Worm (Caenorhabditis elegans) whole organism, young adult: ENCODE measurements around the gene E02C12.19.

ENCODE experiments used
- B0019.2 ChIP-seq: fragments of 200-800 bp; sonication (Bioruptor generic); conservative IDR thresholded peaks from 2 replicates; pipeline ENCODE4 v1.3.6; 2022; ENCODE audit warnings: missing genetic modification reagents, missing genetic modification characterization, missing compliant biosample characterization
- B0261.1 ChIP-seq: sonication (generic microtip); optimal IDR thresholded peaks from 2 replicates; lab custom pipeline; 2016; ENCODE audit warnings: mild to moderate bottlenecking, missing genetic modification characterization, moderate library complexity, missing compliant biosample characterization
- B0336.3 ChIP-seq: fragments of 200-800 bp; sonication (Bioruptor generic); IDR thresholded peaks from 2 replicates; pipeline ENCODE4 v1.3.6; 2022; ENCODE audit warnings: missing genetic modification characterization, missing compliant biosample characterization
- C06A6.2 ChIP-seq: fragments of 200-800 bp; sonication (Bioruptor generic); conservative IDR thresholded peaks from 2 replicates; pipeline ENCODE4 v1.3.6; 2022; ENCODE audit warnings: missing genetic modification characterization, missing compliant biosample characterization
- F33H1.4 ChIP-seq: fragments of 200-800 bp; sonication (Bioruptor generic); IDR thresholded peaks from 2 replicates; pipeline ENCODE4 v1.3.6; 2022; ENCODE audit warnings: missing genetic modification reagents, missing genetic modification characterization, missing compliant biosample characterization
- F49E8.2 ChIP-seq: sonication (generic microtip); optimal IDR thresholded peaks from 3 replicates; lab custom pipeline; 2017; ENCODE audit warnings: missing genetic modification characterization, mild to moderate bottlenecking, missing compliant biosample characterization, antibody characterized with exemption, moderate library complexity; ENCODE audit not compliant: insufficient read depth
- K12H6.12 ChIP-seq: fragments of 200-800 bp; sonication (Bioruptor generic); optimal IDR thresholded peaks from 2 replicates; lab custom pipeline; 2018; ENCODE audit warnings: mild to moderate bottlenecking, missing genetic modification characterization, missing compliant biosample characterization
- Y53F4B.3 ChIP-seq: fragments of 200-800 bp; sonication (Bioruptor generic); IDR thresholded peaks from 2 replicates; pipeline ENCODE4 v1.3.6; 2022; ENCODE audit warnings: missing genetic modification reagents, missing genetic modification characterization, missing compliant biosample characterization
- Y53G8AR.9 ChIP-seq: fragments of 200-800 bp; sonication (Bioruptor generic); conservative IDR thresholded peaks from 2 replicates; pipeline ENCODE4 v1.3.6; 2022; ENCODE audit warnings: missing genetic modification reagents, missing genetic modification characterization, missing compliant biosample characterization
- Y79H2A.3 ChIP-seq: fragments of 200-800 bp; sonication (Bioruptor generic); conservative IDR thresholded peaks from 2 replicates; pipeline ENCODE4 v1.3.6; 2022; ENCODE audit warnings: missing genetic modification reagents, missing genetic modification characterization, missing compliant biosample characterization
- athp-1 ChIP-seq: sonication (generic microtip); optimal IDR thresholded peaks from 2 replicates; lab custom pipeline; 2017; ENCODE audit warnings: mild to moderate bottlenecking, missing genetic modification characterization, missing compliant biosample characterization
- attf-6 ChIP-seq: fragments of 200-800 bp; sonication (Bioruptor generic); IDR thresholded peaks from 2 replicates; pipeline ENCODE4 v1.3.6; 2022; ENCODE audit warnings: missing genetic modification reagents, missing genetic modification characterization, missing compliant biosample characterization
- cebp-1 ChIP-seq, 2 experiments: fragments of 200-800 bp in 1 of 2; sonication (Bioruptor generic) in 1 of 2; sonication (generic microtip) in 1 of 2; IDR thresholded peaks in 1 of 2; optimal IDR thresholded peaks in 1 of 2; 2 replicates each; pipeline versions ENCODE4 v1.3.6 to Lab custom; 2017 to 2022; ENCODE audit warnings: missing compliant biosample characterization in 2 of 2, missing genetic modification characterization in 2 of 2, mild to moderate bottlenecking in 1 of 2, missing genetic modification reagents in 1 of 2, moderate library complexity in 1 of 2
- ceh-91 ChIP-seq: fragments of 200-800 bp; sonication (Bioruptor generic); IDR thresholded peaks from 2 replicates; pipeline ENCODE4 v1.3.6; 2022; ENCODE audit warnings: missing genetic modification reagents, missing genetic modification characterization, missing compliant biosample characterization
- dox-1 ChIP-seq: fragments of 200-800 bp; sonication (Bioruptor generic); IDR thresholded peaks from 2 replicates; pipeline ENCODE4 v1.3.6; 2022; ENCODE audit warnings: missing genetic modification reagents, missing genetic modification characterization, missing compliant biosample characterization
- dpl-1 ChIP-seq: fragments of 150-350 bp; optimal IDR thresholded peaks from 2 replicates; lab custom pipeline; 2014; ENCODE audit warnings: missing biosample characterization, missing genetic modification reagents, missing genetic modification characterization
- efl-1 ChIP-seq: fragments of 150-350 bp; optimal IDR thresholded peaks from 2 replicates; lab custom pipeline; 2014; ENCODE audit warnings: missing biosample characterization, missing genetic modification reagents, missing genetic modification characterization
- egl-44 ChIP-seq: fragments of 200-800 bp; sonication (Bioruptor generic); IDR thresholded peaks from 2 replicates; pipeline ENCODE4 v1.3.6; 2022; ENCODE audit warnings: missing genetic modification reagents, missing genetic modification characterization, missing compliant biosample characterization
- ekl-4 ChIP-seq: fragments of 200-800 bp; sonication (Bioruptor generic); IDR thresholded peaks from 2 replicates; pipeline ENCODE4 v1.3.6; 2022; ENCODE audit warnings: missing genetic modification reagents, missing genetic modification characterization, missing compliant biosample characterization
- him-1 ChIP-seq: sonication (generic microtip); optimal IDR thresholded peaks from 2 replicates; lab custom pipeline; 2016; ENCODE audit warnings: missing genotype, missing genetic modification reagents, missing genetic modification characterization, missing compliant biosample characterization
- hmg-1.2 ChIP-seq: fragments of 200-800 bp; sonication (Bioruptor generic); IDR thresholded peaks from 2 replicates; pipeline ENCODE4 v1.3.6; 2022; ENCODE audit warnings: missing genetic modification reagents, missing genetic modification characterization, missing compliant biosample characterization
- hsf-1 ChIP-seq: fragments of 200-800 bp; sonication (Bioruptor generic); IDR thresholded peaks from 2 replicates; pipeline ENCODE4 v1.3.6; 2022; ENCODE audit warnings: missing genetic modification reagents, missing genetic modification characterization, missing compliant biosample characterization
- let-526 ChIP-seq: fragments of 200-800 bp; sonication (Bioruptor generic); IDR thresholded peaks from 2 replicates; pipeline ENCODE4 v1.3.6; 2022; ENCODE audit warnings: missing genetic modification reagents, missing genetic modification characterization, missing compliant biosample characterization
- lin-26 ChIP-seq: fragments of 200-800 bp; sonication (Bioruptor generic); IDR thresholded peaks from 2 replicates; pipeline ENCODE4 v1.3.6; 2022; ENCODE audit warnings: missing genetic modification reagents, missing genetic modification characterization, missing compliant biosample characterization
- lin-35 ChIP-seq, 3 experiments: fragments of 150-350 bp in 2 of 3; sonication (generic microtip) in 1 of 3; optimal IDR thresholded peaks; 2 replicates each; lab custom pipeline; 2014 to 2018; ENCODE audit warnings: missing biosample characterization in 3 of 3, missing genetic modification characterization in 3 of 3, missing genetic modification reagents in 3 of 3
- lin-54 ChIP-seq: fragments of 200-800 bp; sonication (Bioruptor generic); optimal IDR thresholded peaks from 2 replicates; lab custom pipeline; 2018; ENCODE audit warnings: mild to moderate bottlenecking, missing genetic modification characterization, missing compliant biosample characterization
- lir-1 ChIP-seq: fragments of 200-800 bp; sonication (Bioruptor generic); conservative IDR thresholded peaks from 2 replicates; pipeline ENCODE4 v1.3.6; 2022; ENCODE audit warnings: missing genetic modification reagents, missing genetic modification characterization, missing compliant biosample characterization
- lsl-1 ChIP-seq: fragments of 200-800 bp; sonication (Bioruptor generic); optimal IDR thresholded peaks from 2 replicates; lab custom pipeline; 2018; ENCODE audit warnings: mild to moderate bottlenecking, missing genetic modification characterization, moderate library complexity, missing compliant biosample characterization
- madf-3 ChIP-seq: fragments of 200-800 bp; sonication (Bioruptor generic); IDR thresholded peaks from 2 replicates; pipeline ENCODE4 v1.3.6; 2022; ENCODE audit warnings: missing genetic modification reagents, missing genetic modification characterization, missing compliant biosample characterization
- madf-6 ChIP-seq: fragments of 200-800 bp; sonication (Bioruptor generic); IDR thresholded peaks from 2 replicates; pipeline ENCODE4 v1.3.6; 2022; ENCODE audit warnings: missing genetic modification reagents, missing genetic modification characterization, missing compliant biosample characterization
- nfyb-1 ChIP-seq: fragments of 200-800 bp; sonication (Bioruptor generic); IDR thresholded peaks from 2 replicates; pipeline ENCODE4 v1.3.6; 2022; ENCODE audit warnings: missing genetic modification reagents, missing genetic modification characterization, missing compliant biosample characterization
- nhr-27 ChIP-seq: fragments of 200-800 bp; sonication (Bioruptor generic); optimal IDR thresholded peaks from 2 replicates; lab custom pipeline; 2018; ENCODE audit warnings: mild to moderate bottlenecking, missing genetic modification characterization, moderate library complexity, missing compliant biosample characterization
- pbrm-1 ChIP-seq: fragments of 200-800 bp; sonication (Bioruptor generic); IDR thresholded peaks from 2 replicates; pipeline ENCODE4 v1.3.6; 2022; ENCODE audit warnings: missing genetic modification reagents, missing genetic modification characterization, missing compliant biosample characterization
- rcor-1 ChIP-seq: fragments of 200-800 bp; sonication (Bioruptor generic); IDR thresholded peaks from 2 replicates; pipeline ENCODE4 v1.3.6; 2022; ENCODE audit warnings: missing genetic modification reagents, missing genetic modification characterization, missing compliant biosample characterization
- repo-1 ChIP-seq: sonication (generic microtip); optimal IDR thresholded peaks from 2 replicates; lab custom pipeline; 2017; ENCODE audit warnings: mild to moderate bottlenecking, missing genetic modification characterization, missing compliant biosample characterization
- sdz-38 ChIP-seq: sonication (generic microtip); optimal IDR thresholded peaks from 2 replicates; lab custom pipeline; 2016; ENCODE audit warnings: missing genotype, missing genetic modification characterization, missing compliant biosample characterization
- snpc-1.1 ChIP-seq: sonication (generic microtip); optimal IDR thresholded peaks from 2 replicates; lab custom pipeline; 2017; ENCODE audit warnings: missing genetic modification characterization, mild to moderate bottlenecking, missing compliant biosample characterization, antibody characterized with exemption, moderate library complexity, missing genotype, missing genetic modification reagents; ENCODE audit not compliant: insufficient read depth
- snpc-3.4 ChIP-seq: sonication (generic microtip); optimal IDR thresholded peaks from 2 replicates; lab custom pipeline; 2017; ENCODE audit warnings: missing genetic modification characterization, mild to moderate bottlenecking, missing compliant biosample characterization, antibody characterized with exemption, moderate library complexity, missing genotype, missing genetic modification reagents
- snpc-4 ChIP-seq, 5 experiments: fragments of 150-350 bp in 1 of 5; sonication (generic microtip) in 4 of 5; optimal IDR thresholded peaks; 2 replicates each; lab custom pipeline; 2014 to 2018; ENCODE audit warnings: missing genetic modification characterization in 5 of 5, missing biosample characterization in 3 of 5, antibody characterized with exemption in 2 of 5, mild to moderate bottlenecking in 2 of 5, missing compliant biosample characterization in 2 of 5, missing genotype in 2 of 5, moderate library complexity in 2 of 5, missing genetic modification reagents in 1 of 5
- tlf-1 ChIP-seq: fragments of 200-800 bp; sonication (Bioruptor generic); optimal IDR thresholded peaks from 2 replicates; lab custom pipeline; 2018; ENCODE audit warnings: mild to moderate bottlenecking, missing genetic modification characterization, missing compliant biosample characterization
- unc-130 ChIP-seq: sonication (generic microtip); optimal IDR thresholded peaks from 2 replicates; lab custom pipeline; 2016; ENCODE audit warnings: missing genetic modification reagents, missing genetic modification characterization, missing compliant biosample characterization
- xnd-1 ChIP-seq: sonication (generic microtip); optimal IDR thresholded peaks from 2 replicates; lab custom pipeline; 2016; ENCODE audit warnings: missing genotype, missing genetic modification reagents, missing genetic modification characterization, missing compliant biosample characterization
- ztf-18 ChIP-seq: sonication (generic microtip); optimal IDR thresholded peaks from 2 replicates; lab custom pipeline; 2016; ENCODE audit warnings: missing genotype, mild to moderate bottlenecking, missing genetic modification characterization, missing compliant biosample characterization
- ztf-28 ChIP-seq: fragments of 200-800 bp; sonication (Bioruptor generic); IDR thresholded peaks from 2 replicates; pipeline ENCODE4 v1.3.6; 2022; ENCODE audit warnings: missing genetic modification reagents, missing genetic modification characterization, missing compliant biosample characterization
- ztf-6 ChIP-seq: fragments of 200-800 bp; sonication (Bioruptor generic); IDR thresholded peaks from 2 replicates; pipeline ENCODE4 v1.3.6; 2022; ENCODE audit warnings: missing genetic modification reagents, missing genetic modification characterization, missing compliant biosample characterization

The E02C12.19 gene

DNA sequence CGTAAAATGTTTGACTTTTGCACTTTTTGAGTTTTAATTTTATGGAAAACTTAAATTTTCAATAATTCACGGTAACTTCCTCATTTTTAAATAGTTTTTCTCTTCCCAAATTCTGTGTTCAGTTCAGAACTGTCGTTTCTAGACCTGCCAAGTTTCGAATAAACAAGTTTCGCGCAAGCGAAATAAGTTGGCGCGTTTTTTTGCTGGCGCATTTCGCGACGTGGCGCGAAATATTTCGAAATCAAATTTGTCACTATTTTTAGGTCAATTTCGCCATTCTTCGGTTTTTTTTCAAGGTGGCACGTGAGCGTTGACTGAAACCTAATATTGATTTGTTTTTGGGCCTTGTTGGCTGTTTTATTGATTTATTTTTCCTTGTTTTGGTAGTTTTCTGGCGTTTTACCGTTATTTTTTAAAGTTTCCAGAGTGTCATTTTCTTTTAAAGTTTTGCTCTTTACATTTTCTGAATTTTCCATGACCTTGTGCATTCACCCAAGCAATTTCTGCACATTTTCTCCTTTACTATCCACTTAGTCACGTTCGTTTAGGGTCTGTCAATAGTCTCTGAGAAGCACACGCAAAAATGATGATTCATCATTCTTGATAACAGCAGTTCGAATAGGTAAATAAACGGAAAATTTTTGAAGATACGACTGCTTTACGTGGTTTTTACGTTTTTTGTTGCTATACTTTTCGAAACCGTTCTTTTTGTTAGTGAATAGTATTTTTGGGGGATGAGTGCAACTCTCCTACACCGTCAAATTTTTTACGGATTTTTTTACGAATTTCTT is 6.4 kb upstream of the E02C12.19 start:
- TF ChIP-seq sdz-38 (tag; lab: Kevin White, UChicago) = no peak
- TF ChIP-seq egl-44 = no peak
- peak; percentile 63 for TF ChIP-seq snpc-1.1 (tag; lab: Kevin White, UChicago)
- peak; percentile 97 for TF ChIP-seq ztf-18 (tag; lab: Kevin White, UChicago)
- TF ChIP-seq K12H6.12 (tag; lab: Kevin White, UChicago) = no peak
- TF ChIP-seq nfyb-1 = no peak
- TF ChIP-seq unc-130 (GFP tag; lab: Kevin White, UChicago) = peak; percentile 88
- TF ChIP-seq attf-6 (GFP tag; lab: Robert Waterston, UW) = peak; percentile 78
- peak; percentile 99 for TF ChIP-seq efl-1 (GFP tag; lab: Kevin White, UChicago)
- peak; percentile 100 for TF ChIP-seq madf-6 (GFP tag; lab: Robert Waterston, UW)
- peak; percentile 99 for TF ChIP-seq xnd-1 (tag; lab: Kevin White, UChicago)
- no peak for TF ChIP-seq C06A6.2
- TF ChIP-seq ekl-4 (GFP tag; lab: Robert Waterston, UW) = peak; percentile 88
- peak; percentile 29 for TF ChIP-seq snpc-4 (GFP tag; optimal IDR thresholded peaks at IDR 0.05; lab: Kevin White, UChicago)
- peak in 2 of 4 experiments; percentile 50 to 60 for TF ChIP-seq snpc-4 (tag; optimal IDR thresholded peaks at IDR 0.05; lab: Kevin White, UChicago)
- TF ChIP-seq Y79H2A.3 (GFP tag; lab: Robert Waterston, UW) = 0 out of 2 replicates have a peak, but pooled peaks have one; percentile 55
- peak; percentile 90 for TF ChIP-seq B0336.3 (GFP tag; lab: Robert Waterston, UW)
- peak; percentile 67; the same call in 1 of the 2 replicates for TF ChIP-seq hmg-1.2 (GFP tag; lab: Robert Waterston, UW)
- TF ChIP-seq athp-1 (tag; lab: Kevin White, UChicago) = peak; percentile 50
- TF ChIP-seq lin-26 (GFP tag; lab: Robert Waterston, UW) = no peak
- peak; percentile 83 for TF ChIP-seq B0019.2 (GFP tag; lab: Robert Waterston, UW)
- peak; percentile 94 for TF ChIP-seq dox-1 (GFP tag; lab: Robert Waterston, UW)
- TF ChIP-seq nhr-27 (tag; lab: Kevin White, UChicago) = no peak
- TF ChIP-seq pbrm-1 (GFP tag; lab: Robert Waterston, UW) = peak; percentile 87
- no peak for TF ChIP-seq ztf-6 (GFP tag; lab: Robert Waterston, UW)
- TF ChIP-seq lin-54 (GFP tag; lab: Kevin White, UChicago) = peak; percentile 93
- TF ChIP-seq tlf-1 (GFP tag; lab: Kevin White, UChicago) = peak; percentile 83
- no peak for TF ChIP-seq let-526 (GFP tag; lab: Robert Waterston, UW)
- no peak for TF ChIP-seq B0261.1
- TF ChIP-seq lir-1 (GFP tag; lab: Robert Waterston, UW) = peak; percentile 42; the same call in 1 of the 2 replicates
- peak; percentile 92 for TF ChIP-seq madf-3 (GFP tag; lab: Robert Waterston, UW)
- peak; percentile 89 for TF ChIP-seq lsl-1 (GFP tag; lab: Kevin White, UChicago)
- TF ChIP-seq rcor-1 (GFP tag; lab: Robert Waterston, UW) = peak; percentile 90
- peak; percentile 89 for TF ChIP-seq hsf-1 (GFP tag; lab: Robert Waterston, UW)
- TF ChIP-seq F49E8.2 (tag; lab: Kevin White, UChicago) = peak; percentile 82
- TF ChIP-seq him-1 (tag; lab: Kevin White, UChicago) = peak; percentile 64
- TF ChIP-seq lin-35 (GFP tag; optimal IDR thresholded peaks at IDR 0.05; lab: Kevin White, UChicago) = peak in 2 of 3 experiments; percentile 16 to 77
- 0 out of 2 replicates have a peak, but pooled peaks have one; percentile 34 for TF ChIP-seq Y53F4B.3 (GFP tag; lab: Robert Waterston, UW)
- no peak for TF ChIP-seq repo-1 (tag; lab: Kevin White, UChicago)
- peak; percentile 82 for TF ChIP-seq F33H1.4
- TF ChIP-seq dpl-1 (GFP tag; lab: Kevin White, UChicago) = peak; percentile 98
- peak; percentile 85 for TF ChIP-seq Y53G8AR.9 (GFP tag; lab: Robert Waterston, UW)
- peak; percentile 94 for TF ChIP-seq snpc-3.4 (tag; lab: Kevin White, UChicago)
- peak; percentile 71 for TF ChIP-seq cebp-1 (GFP tag; IDR thresholded peaks at IDR 0.05; lab: Robert Waterston, UW)
- peak; percentile 82 for TF ChIP-seq cebp-1 (tag; optimal IDR thresholded peaks at IDR 0.05; lab: Kevin White, UChicago)
- peak; percentile 95 for TF ChIP-seq ceh-91
- TF ChIP-seq ztf-28 (GFP tag; lab: Robert Waterston, UW) = 0 out of 2 replicates have a peak, but pooled peaks have one; percentile 80
